Fruit fly (Drosophila melanogaster) whole organism, adult: ENCODE results near the gene anne.

Experiments
- CG12768 ChIP-seq: fragments of 200-800 bp; sonication (Bioruptor generic); optimal IDR thresholded peaks from 2 replicates; lab custom pipeline; 2017; ENCODE audit warnings: missing biosample characterization, missing genetic modification characterization, mild to moderate bottlenecking, moderate library complexity, missing genetic modification reagents
- CG14711 ChIP-seq: fragments of 200-800 bp; sonication (Bioruptor generic); optimal IDR thresholded peaks from 2 replicates; lab custom pipeline; 2018; ENCODE audit warnings: missing biosample characterization, mild to moderate bottlenecking, missing genetic modification characterization, moderate library complexity
- CG5204 ChIP-seq: fragments of 200-800 bp; sonication (Bioruptor generic); optimal IDR thresholded peaks from 2 replicates; lab custom pipeline; 2016; ENCODE audit warnings: missing biosample characterization, missing genetic modification characterization
- CG7045 ChIP-seq: fragments of 200-800 bp; sonication (Bioruptor generic); optimal IDR thresholded peaks from 2 replicates; lab custom pipeline; 2017; ENCODE audit warnings: missing biosample characterization, mild to moderate bottlenecking, missing genetic modification characterization
- CG7101 ChIP-seq: fragments of 200-800 bp; sonication (Bioruptor generic); optimal IDR thresholded peaks from 2 replicates; lab custom pipeline; 2018; ENCODE audit warnings: missing biosample characterization, mild to moderate bottlenecking, missing genetic modification characterization, moderate library complexity
- Clk ChIP-seq: fragments of 200-800 bp; sonication (Bioruptor generic); optimal IDR thresholded peaks from 2 replicates; lab custom pipeline; 2017; ENCODE audit warnings: missing biosample characterization, missing genetic modification characterization
- Hr96 ChIP-seq: fragments of 200-800 bp; sonication (Bioruptor generic); optimal IDR thresholded peaks from 2 replicates; lab custom pipeline; 2016; ENCODE audit warnings: missing biosample characterization, missing genetic modification characterization
- Mnt ChIP-seq: fragments of 200-800 bp; sonication (Bioruptor generic); optimal IDR thresholded peaks from 2 replicates; lab custom pipeline; 2016; ENCODE audit warnings: missing biosample characterization, mild to moderate bottlenecking, missing genetic modification characterization
- cic ChIP-seq: fragments of 200-800 bp; sonication (Bioruptor generic); optimal IDR thresholded peaks from 2 replicates; lab custom pipeline; 2017; ENCODE audit warnings: missing biosample characterization, mild to moderate bottlenecking, missing genetic modification characterization, moderate library complexity
- cnc ChIP-seq, 2 experiments: fragments of >200 bp; optimal IDR thresholded peaks; 2 replicates each; lab custom pipeline; 2017
- kay ChIP-seq: fragments of 200-800 bp; sonication (Bioruptor generic); peaks from one replicate; lab custom pipeline; 2016; ENCODE audit warnings: missing biosample characterization, missing genetic modification characterization, borderline replicate concordance
- pad ChIP-seq: fragments of 200-800 bp; sonication (Bioruptor generic); optimal IDR thresholded peaks from 3 replicates; lab custom pipeline; 2017; ENCODE audit warnings: missing biosample characterization, missing genetic modification characterization, mild to moderate bottlenecking, moderate library complexity, missing genetic modification reagents
- toe ChIP-seq: fragments of 200-800 bp; sonication (Bioruptor generic); optimal IDR thresholded peaks from 2 replicates; lab custom pipeline; 2016; ENCODE audit warnings: missing biosample characterization, missing genetic modification characterization

- TF ChIP-seq cic = no peak
- no peak for TF ChIP-seq toe (GFP tag; lab: Kevin White, UChicago)
- no peak for TF ChIP-seq Clk (GFP tag; lab: Kevin White, UChicago)
- TF ChIP-seq Hr96 (GFP tag; lab: Kevin White, UChicago) = no peak
- no peak for TF ChIP-seq CG14711
- no peak for TF ChIP-seq Mnt (GFP tag; lab: Kevin White, UChicago)
- no peak for TF ChIP-seq CG7045 (GFP tag; lab: Kevin White, UChicago)
- no peak for TF ChIP-seq kay (GFP tag; lab: Kevin White, UChicago)
- no peak for TF ChIP-seq CG5204 (GFP tag; lab: Kevin White, UChicago)
- TF ChIP-seq CG12768 (GFP tag; lab: Kevin White, UChicago) = no peak
- TF ChIP-seq CG7101 (tag; lab: Kevin White, UChicago) = no peak
- no peak for TF ChIP-seq cnc (optimal IDR thresholded peaks at IDR 0.05; lab: Kevin White, UChicago)
- TF ChIP-seq pad (GFP tag; lab: Kevin White, UChicago) = no peak
Measured at dm6 chr4:192540-192939, 60.5 kb downstream of the anne start.
